Worm (Caenorhabditis elegans) whole organism, L4 larva: ENCODE results near the gene T27E4.7.

ENCODE experiments used
- F44E2.7 ChIP-seq: fragments of 200-800 bp; sonication (Bioruptor generic); IDR thresholded peaks from 2 replicates; pipeline ENCODE4 v2.1.2; 2022; ENCODE audit warnings: missing genetic modification characterization, missing compliant biosample characterization
- R02D3.7 ChIP-seq: fragments of 150-350 bp; sonication (generic microtip); optimal IDR thresholded peaks from 3 replicates; lab custom pipeline; 2014; ENCODE audit warnings: missing biosample characterization, missing genetic modification characterization
- T26A8.4 ChIP-seq: fragments of 200-800 bp; sonication (Bioruptor generic); IDR thresholded peaks from 2 replicates; pipeline ENCODE4 v1.3.6; 2022; ENCODE audit warnings: missing genetic modification characterization, missing compliant biosample characterization
- Y105C5A.15 ChIP-seq: fragments of 200-800 bp; sonication (Bioruptor generic); IDR thresholded peaks from 2 replicates; pipeline ENCODE4 v1.3.6; 2022; ENCODE audit warnings: missing genetic modification characterization, missing compliant biosample characterization
- Y5F2A.4 ChIP-seq: fragments of 200-800 bp; sonication (Bioruptor generic); optimal IDR thresholded peaks from 2 replicates; lab custom pipeline; 2018; ENCODE audit warnings: mild to moderate bottlenecking, missing genetic modification characterization, missing compliant biosample characterization
- Y75B8A.6 ChIP-seq: fragments of 200-800 bp; sonication (Bioruptor generic); IDR thresholded peaks from 2 replicates; pipeline ENCODE4 v1.3.6; 2022; ENCODE audit warnings: missing genetic modification reagents, missing genetic modification characterization, missing compliant biosample characterization
- ZK337.2 ChIP-seq: fragments of 200-800 bp; sonication (Bioruptor generic); IDR thresholded peaks from 2 replicates; pipeline ENCODE4 v1.3.6; 2022; ENCODE audit warnings: missing genetic modification reagents, missing genetic modification characterization, missing compliant biosample characterization
- aly-2 ChIP-seq: sonication (generic microtip); optimal IDR thresholded peaks from 2 replicates; lab custom pipeline; 2018; ENCODE audit warnings: missing biosample characterization, missing genetic modification characterization
- arid-1 ChIP-seq: fragments of 200-800 bp; sonication (Bioruptor generic); conservative IDR thresholded peaks from 2 replicates; pipeline ENCODE4 v1.3.6; 2022; ENCODE audit warnings: missing genetic modification reagents, missing genetic modification characterization, missing compliant biosample characterization
- ceh-32 ChIP-seq: sonication (generic microtip); optimal IDR thresholded peaks from 2 replicates; lab custom pipeline; 2016; ENCODE audit warnings: mild to moderate bottlenecking, missing genetic modification characterization, missing compliant biosample characterization; ENCODE audit not compliant: poor library complexity
- ceh-62 ChIP-seq: sonication (generic microtip); optimal IDR thresholded peaks from 2 replicates; lab custom pipeline; 2017; ENCODE audit warnings: missing biosample characterization, missing genetic modification characterization
- ctbp-1 ChIP-seq: fragments of 200-800 bp; sonication (Bioruptor generic); IDR thresholded peaks from 2 replicates; pipeline ENCODE4 v1.3.6; 2022; ENCODE audit warnings: missing genetic modification reagents, missing genetic modification characterization, missing compliant biosample characterization
- daf-12 ChIP-seq: fragments of 150-350 bp; optimal IDR thresholded peaks from 2 replicates; lab custom pipeline; 2014; ENCODE audit warnings: missing biosample characterization, missing genetic modification reagents, missing genetic modification characterization
- daf-19 ChIP-seq: fragments of 200-800 bp; sonication (Bioruptor generic); conservative IDR thresholded peaks from 2 replicates; pipeline ENCODE4 v1.3.6; 2022; ENCODE audit warnings: missing genetic modification characterization, missing compliant biosample characterization
- dmd-6 ChIP-seq: fragments of 200-800 bp; sonication (Bioruptor generic); IDR thresholded peaks from 2 replicates; pipeline ENCODE4 v1.3.6; 2022; ENCODE audit warnings: missing genetic modification reagents, missing genetic modification characterization, missing compliant biosample characterization
- duxl-1 ChIP-seq: sonication (generic microtip); optimal IDR thresholded peaks from 2 replicates; lab custom pipeline; 2016; ENCODE audit warnings: mild to moderate bottlenecking, missing genetic modification characterization, moderate library complexity, missing compliant biosample characterization; ENCODE audit not compliant: poor library complexity
- egl-43 ChIP-seq: fragments of 200-800 bp; sonication (Bioruptor generic); IDR thresholded peaks from 2 replicates; pipeline ENCODE4 v1.3.6; 2022; ENCODE audit warnings: missing genetic modification reagents, missing genetic modification characterization, missing compliant biosample characterization
- fkh-10 ChIP-seq: fragments of 150-350 bp; optimal IDR thresholded peaks from 2 replicates; lab custom pipeline; 2014; ENCODE audit warnings: missing biosample characterization, missing genetic modification reagents, missing genetic modification characterization
- fos-1 ChIP-seq: fragments of 150-350 bp; optimal IDR thresholded peaks from 2 replicates; lab custom pipeline; 2014; ENCODE audit warnings: missing biosample characterization, missing genetic modification characterization
- hmg-1.1 ChIP-seq: fragments of 200-800 bp; sonication (Bioruptor generic); IDR thresholded peaks from 2 replicates; pipeline ENCODE4 v1.3.6; 2022; ENCODE audit warnings: missing genetic modification reagents, missing genetic modification characterization, missing compliant biosample characterization
- lim-7 ChIP-seq: fragments of 200-800 bp; sonication (Bioruptor generic); IDR thresholded peaks from 2 replicates; pipeline ENCODE4 v1.3.6; 2022; ENCODE audit warnings: missing genetic modification characterization, missing compliant biosample characterization
- lin-15B ChIP-seq: fragments of 150-350 bp; sonication (generic microtip); optimal IDR thresholded peaks from 3 replicates; lab custom pipeline; 2014; ENCODE audit warnings: missing biosample characterization, missing genetic modification characterization
- lin-29 ChIP-seq: fragments of 200-800 bp; sonication (Bioruptor generic); IDR thresholded peaks from 2 replicates; pipeline ENCODE4 v1.3.6; 2022; ENCODE audit warnings: missing genetic modification reagents, missing genetic modification characterization, missing compliant biosample characterization
- lin-38 ChIP-seq: fragments of 200-800 bp; sonication (Bioruptor generic); IDR thresholded peaks from 2 replicates; pipeline ENCODE4 v1.3.6; 2022; ENCODE audit warnings: missing genetic modification reagents, missing genetic modification characterization, missing compliant biosample characterization
- lir-3 ChIP-seq: sonication (generic microtip); optimal IDR thresholded peaks from 2 replicates; lab custom pipeline; 2016; ENCODE audit warnings: mild to moderate bottlenecking, missing genetic modification characterization, missing compliant biosample characterization
- madf-9 ChIP-seq: fragments of 200-800 bp; sonication (Bioruptor generic); conservative IDR thresholded peaks from 2 replicates; pipeline ENCODE4 v1.3.6; 2022; ENCODE audit warnings: missing genetic modification reagents, missing genetic modification characterization, missing compliant biosample characterization
- mdl-1 ChIP-seq, 2 experiments: fragments of 150-350 bp in 1 of 2; sonication (generic microtip) in 1 of 2; optimal IDR thresholded peaks; 2 replicates each; lab custom pipeline; 2014 to 2017; ENCODE audit warnings: missing biosample characterization in 2 of 2, missing genetic modification characterization in 2 of 2
- mdt-29 ChIP-seq: fragments of 200-800 bp; sonication (Bioruptor generic); IDR thresholded peaks from 2 replicates; pipeline ENCODE4 v1.3.6; 2022; ENCODE audit warnings: missing genetic modification reagents, missing genetic modification characterization, missing compliant biosample characterization
- mxl-2 ChIP-seq: fragments of 200-800 bp; sonication (Bioruptor generic); conservative IDR thresholded peaks from 2 replicates; pipeline ENCODE4 v1.3.6; 2022; ENCODE audit warnings: missing genetic modification reagents, missing genetic modification characterization, missing compliant biosample characterization
- mxl-3 ChIP-seq: fragments of 200-800 bp; sonication (Bioruptor generic); optimal IDR thresholded peaks from 2 replicates; lab custom pipeline; 2018; ENCODE audit warnings: mild to moderate bottlenecking, missing genetic modification characterization, missing compliant biosample characterization
- nhr-10 ChIP-seq: fragments of 150-350 bp; optimal IDR thresholded peaks from 2 replicates; lab custom pipeline; 2014; ENCODE audit warnings: missing biosample characterization, missing genetic modification characterization
- nhr-11 ChIP-seq: fragments of 150-350 bp; optimal IDR thresholded peaks from 2 replicates; lab custom pipeline; 2014; ENCODE audit warnings: missing biosample characterization, missing genetic modification characterization
- nhr-111 ChIP-seq: fragments of 200-800 bp; sonication (Bioruptor generic); optimal IDR thresholded peaks from 2 replicates; lab custom pipeline; 2018; ENCODE audit warnings: mild to moderate bottlenecking, missing genetic modification characterization, missing compliant biosample characterization
- nhr-25 ChIP-seq: sonication (generic microtip); optimal IDR thresholded peaks from 2 replicates; lab custom pipeline; 2017; ENCODE audit warnings: missing genetic modification characterization, mild to moderate bottlenecking, missing compliant biosample characterization, antibody characterized with exemption, moderate library complexity, borderline replicate concordance; ENCODE audit not compliant: insufficient read depth
- nhr-42 ChIP-seq: fragments of 200-800 bp; sonication (Bioruptor generic); IDR thresholded peaks from 2 replicates; pipeline ENCODE4 v1.3.6; 2022; ENCODE audit warnings: missing genetic modification characterization, missing compliant biosample characterization
- pha-4 ChIP-seq, 2 experiments: fragments of 150-350 bp in 1 of 2; fragments of 200-800 bp in 1 of 2; sonication (Bioruptor generic) in 1 of 2; IDR thresholded peaks in 1 of 2; optimal IDR thresholded peaks in 1 of 2; 2 replicates each; pipeline versions ENCODE4 v1.3.6 to Lab custom; 2014 to 2022; ENCODE audit warnings: missing genetic modification characterization in 2 of 2, missing genetic modification reagents in 2 of 2, missing biosample characterization in 1 of 2, missing compliant biosample characterization in 1 of 2
- rbr-2 ChIP-seq: sonication (generic microtip); optimal IDR thresholded peaks from 2 replicates; lab custom pipeline; 2016; ENCODE audit warnings: missing genotype, missing genetic modification characterization, missing compliant biosample characterization
- sdz-12 ChIP-seq: fragments of 200-800 bp; sonication (Bioruptor generic); optimal IDR thresholded peaks from 2 replicates; lab custom pipeline; 2018; ENCODE audit warnings: mild to moderate bottlenecking, missing genetic modification characterization, missing compliant biosample characterization
- set-16 ChIP-seq: fragments of 200-800 bp; sonication (Bioruptor generic); IDR thresholded peaks from 2 replicates; pipeline ENCODE4 v1.3.6; 2022; ENCODE audit warnings: missing genetic modification reagents, missing genetic modification characterization, missing compliant biosample characterization
- skn-1 ChIP-seq: fragments of 150-350 bp; optimal IDR thresholded peaks from 2 replicates; lab custom pipeline; 2014; ENCODE audit warnings: missing biosample characterization, missing genetic modification characterization
- snpc-1.2 ChIP-seq: fragments of 200-800 bp; sonication (Bioruptor generic); IDR thresholded peaks from 2 replicates; pipeline ENCODE4 v1.3.6; 2022; ENCODE audit warnings: missing genetic modification reagents, missing genetic modification characterization, missing compliant biosample characterization
- spr-1 ChIP-seq: sonication (generic microtip); optimal IDR thresholded peaks from 2 replicates; lab custom pipeline; 2016; ENCODE audit warnings: mild to moderate bottlenecking, missing genetic modification characterization, missing compliant biosample characterization
- spr-3 ChIP-seq: fragments of 200-800 bp; sonication (Bioruptor generic); optimal IDR thresholded peaks from 2 replicates; lab custom pipeline; 2018; ENCODE audit warnings: mild to moderate bottlenecking, missing genetic modification characterization, missing compliant biosample characterization
- tag-97 ChIP-seq: fragments of 200-800 bp; sonication (Bioruptor generic); IDR thresholded peaks from 2 replicates; pipeline ENCODE4 v1.3.6; 2022; ENCODE audit warnings: missing genetic modification characterization, missing compliant biosample characterization
- tra-1 ChIP-seq: fragments of 200-800 bp; sonication (Bioruptor generic); IDR thresholded peaks from 2 replicates; pipeline ENCODE4 v1.3.6; 2022; ENCODE audit warnings: missing genetic modification reagents, missing genetic modification characterization, missing compliant biosample characterization
- unc-62 ChIP-seq, 3 experiments: fragments of 150-350 bp in 1 of 3; sonication (generic microtip); optimal IDR thresholded peaks in 2 of 3; peaks in 1 of 3; 1 replicate in 1 of 3; 2 replicates in 2 of 3; lab custom pipeline; 2014 to 2017; ENCODE audit warnings: missing biosample characterization in 3 of 3, missing genetic modification characterization in 3 of 3, missing genetic modification reagents in 3 of 3, missing genotype in 1 of 3
- zfp-3 ChIP-seq: fragments of 200-800 bp; sonication (Bioruptor generic); conservative IDR thresholded peaks from 2 replicates; pipeline ENCODE4 v1.3.6; 2022; ENCODE audit warnings: missing genetic modification reagents, missing genetic modification characterization, missing compliant biosample characterization
- zip-2 ChIP-seq: fragments of 150-350 bp; optimal IDR thresholded peaks from 2 replicates; lab custom pipeline; 2014; ENCODE audit warnings: missing biosample characterization, missing genetic modification characterization
- ztf-11 ChIP-seq: fragments of 150-350 bp; optimal IDR thresholded peaks from 2 replicates; lab custom pipeline; 2014; ENCODE audit warnings: missing biosample characterization, missing genetic modification characterization

The T27E4.7 gene

ce11 chrV:9078815-9079525 lies 2.8 kb upstream of the T27E4.7 start (continued):
- TF ChIP-seq lin-29 (GFP tag; lab: Robert Waterston, UW): no peak
- no peak for TF ChIP-seq F44E2.7 (GFP tag; lab: Robert Waterston, UW)
- no peak for TF ChIP-seq set-16 (GFP tag; lab: Robert Waterston, UW)
- no peak for TF ChIP-seq zfp-3 (GFP tag; lab: Robert Waterston, UW)
- no peak for TF ChIP-seq sdz-12 (GFP tag; lab: Kevin White, UChicago)
- TF ChIP-seq fkh-10 (GFP tag; lab: Kevin White, UChicago): no peak
- TF ChIP-seq R02D3.7 (tag; lab: Kevin White, UChicago): no peak
- TF ChIP-seq ceh-62 (tag; lab: Kevin White, UChicago): no peak
- no peak for TF ChIP-seq pha-4 (GFP tag; IDR thresholded peaks at IDR 0.05; lab: Robert Waterston, UW)
- no peak for TF ChIP-seq pha-4 (tag; optimal IDR thresholded peaks at IDR 0.05; lab: Kevin White, UChicago)
- TF ChIP-seq arid-1: no peak
- TF ChIP-seq Y5F2A.4 (GFP tag; lab: Kevin White, UChicago): no peak
- TF ChIP-seq tag-97 (GFP tag; lab: Robert Waterston, UW): no peak
- no peak for TF ChIP-seq spr-1 (tag; lab: Kevin White, UChicago)
- TF ChIP-seq nhr-111: no peak
- TF ChIP-seq nhr-25 (tag; lab: Kevin White, UChicago): no peak
- peak in 1 of 2 experiments; percentile 55 for TF ChIP-seq mdl-1 (tag; optimal IDR thresholded peaks at IDR 0.05; lab: Kevin White, UChicago)
- no peak for TF ChIP-seq hmg-1.1 (GFP tag; lab: Robert Waterston, UW)
- TF ChIP-seq snpc-1.2 (GFP tag; lab: Robert Waterston, UW): no peak
- TF ChIP-seq dmd-6: peak; percentile 91
- no peak for TF ChIP-seq Y105C5A.15 (GFP tag; lab: Robert Waterston, UW)
- no peak for TF ChIP-seq zip-2 (tag; lab: Kevin White, UChicago)
- TF ChIP-seq Y75B8A.6 (GFP tag; lab: Robert Waterston, UW): no peak
- TF ChIP-seq mxl-3 (GFP tag; lab: Kevin White, UChicago): no peak
- no peak for TF ChIP-seq lir-3 (tag; lab: Kevin White, UChicago)
- no peak for TF ChIP-seq mxl-2 (GFP tag; lab: Robert Waterston, UW)
- no peak for TF ChIP-seq ctbp-1 (GFP tag; lab: Robert Waterston, UW)
- TF ChIP-seq fos-1: no peak
- no peak for TF ChIP-seq ceh-32 (tag; lab: Kevin White, UChicago)
- peak in 1 of 2 experiments; percentile 93 for TF ChIP-seq unc-62 (GFP tag; optimal IDR thresholded peaks at IDR 0.05 in 1 of 2; lab: Kevin White, UChicago)
- TF ChIP-seq unc-62 (tag; optimal IDR thresholded peaks at IDR 0.05; lab: Kevin White, UChicago): no peak
- TF ChIP-seq lin-38 (GFP tag; lab: Robert Waterston, UW): no peak
- no peak for TF ChIP-seq lin-15B (tag; lab: Kevin White, UChicago)
- TF ChIP-seq mdt-29 (GFP tag; lab: Robert Waterston, UW): 0 out of 2 replicates have a peak, but pooled peaks have one; percentile 24
- TF ChIP-seq rbr-2 (tag; lab: Kevin White, UChicago): no peak
- TF ChIP-seq ZK337.2: no peak
- 0 out of 2 replicates have a peak, but pooled peaks have one; percentile 37 for TF ChIP-seq T26A8.4 (GFP tag; lab: Robert Waterston, UW)
- TF ChIP-seq nhr-10 (tag; lab: Kevin White, UChicago): no peak
- no peak for TF ChIP-seq ztf-11 (tag; lab: Kevin White, UChicago)
- no peak for TF ChIP-seq nhr-42 (GFP tag; lab: Robert Waterston, UW)
- TF ChIP-seq spr-3 (GFP tag; lab: Kevin White, UChicago): no peak
- TF ChIP-seq skn-1: no peak
- no peak for TF ChIP-seq daf-19
- TF ChIP-seq tra-1 (GFP tag; lab: Robert Waterston, UW): peak; percentile 44; the same call in 1 of the 2 replicates
- no peak for TF ChIP-seq daf-12 (tag; lab: Kevin White, UChicago)
- TF ChIP-seq duxl-1: no peak
- TF ChIP-seq egl-43 (GFP tag; lab: Robert Waterston, UW): no peak
- TF ChIP-seq nhr-11 (tag; lab: Kevin White, UChicago): no peak
- TF ChIP-seq aly-2 (tag; lab: Kevin White, UChicago): no peak
- no peak for TF ChIP-seq madf-9 (GFP tag; lab: Robert Waterston, UW)
- no peak for TF ChIP-seq lim-7
